Worm (Caenorhabditis elegans): ENCODE measurements around the gene col-12.

DNA sequence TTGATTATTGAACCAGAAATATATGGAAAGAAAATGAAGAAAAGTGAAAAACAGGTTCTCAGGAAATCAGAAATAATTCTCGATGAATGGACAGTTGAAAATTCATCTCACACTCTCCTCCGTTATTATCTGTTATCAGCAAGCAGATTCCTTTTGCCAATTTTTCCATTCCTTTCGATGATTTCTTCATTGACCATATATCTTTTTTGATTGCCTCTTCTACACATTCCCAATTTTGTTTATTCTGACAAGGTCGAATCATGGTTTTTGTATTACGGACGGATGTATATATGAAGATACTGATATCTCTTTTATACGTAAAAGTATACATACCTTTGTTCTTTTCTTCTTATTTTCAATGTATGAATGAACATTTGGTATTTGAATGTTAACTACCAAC lies 35.7 kb upstream of the col-12 start:
- TF ChIP-seq ztf-23 (GFP tag; IDR thresholded peaks at IDR 0.05) (no peak), T22C8.4 (GFP tag; IDR thresholded peaks at IDR 0.05) (no peak), tab-1 (GFP tag; IDR thresholded peaks at IDR 0.05) (no peak), flt-1 (GFP tag; IDR thresholded peaks at IDR 0.05) (no peak)
